Fruit fly (Drosophila melanogaster) whole organism, embryonic: Measurements from ENCODE around the gene sunn.

Experiments used
- Abd-B ChIP-seq: fragments of 200-800 bp; sonication (Bioruptor generic); optimal IDR thresholded peaks from 2 replicates; lab custom pipeline; 2018; ENCODE audit warnings: missing biosample characterization, mild to moderate bottlenecking, missing genetic modification characterization, moderate library complexity
- Antp ChIP-seq: fragments of 200-800 bp; sonication (Bioruptor generic); optimal IDR thresholded peaks from 3 replicates; lab custom pipeline; 2016; ENCODE audit warnings: missing biosample characterization, missing genetic modification characterization
- CG10274 ChIP-seq: fragments of 200-800 bp; sonication (Bioruptor generic); optimal IDR thresholded peaks from 3 replicates; lab custom pipeline; 2017; ENCODE audit warnings: missing biosample characterization, mild to moderate bottlenecking, missing genetic modification characterization
- CG11560 ChIP-seq: fragments of 200-800 bp; sonication (Bioruptor generic); IDR thresholded peaks from 3 replicates; pipeline ENCODE4 v1.3.6; 2022; ENCODE audit warnings: missing biosample characterization, missing genetic modification characterization
- CG11696 ChIP-seq: fragments of 200-800 bp; sonication (Bioruptor generic); IDR thresholded peaks from 2 replicates; pipeline ENCODE4 v1.3.6; 2022; ENCODE audit warnings: missing biosample characterization, missing genetic modification characterization
- CG11723 ChIP-seq: fragments of 200-800 bp; sonication (Bioruptor generic); optimal IDR thresholded peaks from 2 replicates; lab custom pipeline; 2017; ENCODE audit warnings: missing biosample characterization, mild to moderate bottlenecking, missing genetic modification characterization
- CG12769 ChIP-seq: fragments of 200-800 bp; sonication (Bioruptor generic); optimal IDR thresholded peaks from 2 replicates; lab custom pipeline; 2019; ENCODE audit warnings: missing biosample characterization, mild to moderate bottlenecking, missing genetic modification characterization, moderate library complexity
- CG15601 ChIP-seq: fragments of 200-800 bp; sonication (Bioruptor generic); optimal IDR thresholded peaks from 3 replicates; lab custom pipeline; 2019; ENCODE audit warnings: missing biosample characterization, mild to moderate bottlenecking, missing genetic modification characterization, moderate library complexity
- CG16815 ChIP-seq: fragments of 200-800 bp; sonication (Bioruptor generic); optimal IDR thresholded peaks from 3 replicates; lab custom pipeline; 2017; ENCODE audit warnings: missing biosample characterization, mild to moderate bottlenecking, missing genetic modification characterization
- CG17385 ChIP-seq: fragments of 200-800 bp; sonication (Bioruptor generic); optimal IDR thresholded peaks from 3 replicates; lab custom pipeline; 2018; ENCODE audit warnings: missing biosample characterization, mild to moderate bottlenecking, missing genetic modification characterization
- CG18011 ChIP-seq: fragments of 200-800 bp; sonication (Bioruptor generic); optimal IDR thresholded peaks from 2 replicates; lab custom pipeline; 2017; ENCODE audit warnings: missing biosample characterization, missing genetic modification characterization, mild to moderate bottlenecking, moderate library complexity, missing genotype
- CG18476 ChIP-seq: fragments of 200-800 bp; sonication (Bioruptor generic); optimal IDR thresholded peaks from 2 replicates; lab custom pipeline; 2016; ENCODE audit warnings: missing biosample characterization, mild to moderate bottlenecking, missing genetic modification characterization
- CG2875 ChIP-seq: fragments of 200-800 bp; sonication (Bioruptor generic); optimal IDR thresholded peaks from 2 replicates; lab custom pipeline; 2017; ENCODE audit warnings: missing biosample characterization, mild to moderate bottlenecking, missing genetic modification characterization, missing genetic modification reagents
- CG31224 ChIP-seq: fragments of 200-800 bp; sonication (Bioruptor generic); IDR thresholded peaks from 2 replicates; pipeline ENCODE4 v1.3.6; 2022; ENCODE audit warnings: missing biosample characterization, missing genetic modification characterization
- CG3995 ChIP-seq: fragments of 200-800 bp; sonication (Bioruptor generic); optimal IDR thresholded peaks from 3 replicates; lab custom pipeline; 2016; ENCODE audit warnings: missing biosample characterization, missing genetic modification characterization
- CG42726 ChIP-seq: fragments of 200-800 bp; sonication (Bioruptor generic); IDR thresholded peaks from 2 replicates; pipeline ENCODE4 v1.3.6; 2022; ENCODE audit warnings: missing biosample characterization, missing genetic modification characterization; ENCODE audit not compliant: partially characterized antibody
- CG4820 ChIP-seq: fragments of 200-800 bp; sonication (Bioruptor generic); optimal IDR thresholded peaks from 3 replicates; lab custom pipeline; 2016; ENCODE audit warnings: missing biosample characterization, missing genetic modification characterization
- CG4854 ChIP-seq: fragments of 200-800 bp; sonication (Bioruptor generic); optimal IDR thresholded peaks from 2 replicates; lab custom pipeline; 2016; ENCODE audit warnings: missing biosample characterization, missing genetic modification characterization, inconsistent platforms
- CG5180 ChIP-seq: fragments of 200-800 bp; sonication (Bioruptor generic); optimal IDR thresholded peaks from 3 replicates; lab custom pipeline; 2017; ENCODE audit warnings: missing biosample characterization, missing genetic modification characterization, mild to moderate bottlenecking, moderate library complexity, missing genetic modification reagents
- CG6765 ChIP-seq: fragments of 200-800 bp; sonication (Bioruptor generic); optimal IDR thresholded peaks from 3 replicates; lab custom pipeline; 2017; ENCODE audit warnings: missing biosample characterization, mild to moderate bottlenecking, missing genetic modification characterization
- CG7745 ChIP-seq: fragments of 200-800 bp; sonication (Bioruptor generic); optimal IDR thresholded peaks from 2 replicates; lab custom pipeline; 2018; ENCODE audit warnings: missing biosample characterization, mild to moderate bottlenecking, missing genetic modification characterization, moderate library complexity
- CG7786 ChIP-seq: fragments of 200-800 bp; sonication (Bioruptor generic); optimal IDR thresholded peaks from 2 replicates; lab custom pipeline; 2016; ENCODE audit warnings: missing biosample characterization, missing genetic modification characterization
- Camta ChIP-seq: fragments of 200-800 bp; sonication (Bioruptor generic); optimal IDR thresholded peaks from 2 replicates; lab custom pipeline; 2016; ENCODE audit warnings: missing biosample characterization, missing genetic modification characterization
- Chrac-16 ChIP-seq: fragments of 200-800 bp; sonication (Bioruptor generic); optimal IDR thresholded peaks from 3 replicates; lab custom pipeline; 2016; ENCODE audit warnings: missing biosample characterization, missing genetic modification characterization
- D19A ChIP-seq: fragments of 200-800 bp; optimal IDR thresholded peaks from 3 replicates; lab custom pipeline; 2019; ENCODE audit warnings: missing biosample characterization, mild to moderate bottlenecking, missing genetic modification characterization, moderate library complexity
- Dek ChIP-seq: fragments of 200-800 bp; sonication (Bioruptor generic); optimal IDR thresholded peaks from 3 replicates; lab custom pipeline; 2019; ENCODE audit warnings: missing biosample characterization, mild to moderate bottlenecking, missing genetic modification characterization, moderate library complexity
- Ets97D ChIP-seq: fragments of 200-800 bp; sonication (Bioruptor generic); optimal IDR thresholded peaks from 3 replicates; lab custom pipeline; 2016; ENCODE audit warnings: missing biosample characterization, missing genetic modification characterization
- NC2β ChIP-seq: fragments of 200-800 bp; sonication (Bioruptor generic); optimal IDR thresholded peaks from 2 replicates; lab custom pipeline; 2016; ENCODE audit warnings: missing biosample characterization, missing genetic modification characterization
- Nf-YB ChIP-seq: fragments of 200-800 bp; sonication (Bioruptor generic); optimal IDR thresholded peaks from 3 replicates; lab custom pipeline; 2019; ENCODE audit warnings: missing biosample characterization, mild to moderate bottlenecking, missing genetic modification characterization, moderate library complexity
- Usf ChIP-seq: fragments of 200-800 bp; sonication (Bioruptor generic); optimal IDR thresholded peaks from 2 replicates; lab custom pipeline; 2017; ENCODE audit warnings: missing genotype, missing biosample characterization, missing genetic modification characterization
- abd-A ChIP-seq: fragments of 200-800 bp; sonication (Bioruptor generic); optimal IDR thresholded peaks from 3 replicates; lab custom pipeline; 2019; ENCODE audit warnings: missing biosample characterization, mild to moderate bottlenecking, missing genetic modification characterization, moderate library complexity
- ap ChIP-seq: fragments of 200-800 bp; sonication (Bioruptor generic); IDR thresholded peaks from 2 replicates; pipeline ENCODE4 v1.3.6; 2022; ENCODE audit warnings: missing biosample characterization, missing genetic modification characterization
- ara ChIP-seq: fragments of 200-800 bp; sonication (Bioruptor generic); IDR thresholded peaks from 2 replicates; pipeline ENCODE4 v1.3.6; 2022; ENCODE audit warnings: missing biosample characterization, missing genetic modification characterization
- caup ChIP-seq: fragments of 200-800 bp; sonication (Bioruptor generic); optimal IDR thresholded peaks from 3 replicates; lab custom pipeline; 2017; ENCODE audit warnings: missing biosample characterization, mild to moderate bottlenecking, missing genetic modification characterization, moderate library complexity; ENCODE audit not compliant: severe bottlenecking
- corto ChIP-seq: fragments of 200-800 bp; sonication (Bioruptor generic); optimal IDR thresholded peaks from 2 replicates; lab custom pipeline; 2016; ENCODE audit warnings: missing biosample characterization, mild to moderate bottlenecking, missing genetic modification characterization, moderate library complexity
- dm ChIP-seq: fragments of 200-800 bp; sonication (Bioruptor generic); optimal IDR thresholded peaks from 3 replicates; lab custom pipeline; 2016; ENCODE audit warnings: missing biosample characterization, missing genetic modification characterization
- gfzf ChIP-seq: fragments of 200-800 bp; sonication (Bioruptor generic); optimal IDR thresholded peaks from 2 replicates; lab custom pipeline; 2016; ENCODE audit warnings: missing biosample characterization, mild to moderate bottlenecking, missing genetic modification characterization, moderate library complexity
- ind ChIP-seq: fragments of 200-800 bp; sonication (Bioruptor generic); optimal IDR thresholded peaks from 3 replicates; lab custom pipeline; 2016; ENCODE audit warnings: missing biosample characterization, missing genetic modification characterization
- ken ChIP-seq: fragments of 200-800 bp; sonication (Bioruptor generic); IDR thresholded peaks from 3 replicates; pipeline ENCODE4 v1.3.6; 2022; ENCODE audit warnings: missing biosample characterization, missing genetic modification characterization
- mirr ChIP-seq: fragments of 200-800 bp; sonication (Bioruptor generic); optimal IDR thresholded peaks from 3 replicates; lab custom pipeline; 2018; ENCODE audit warnings: missing biosample characterization, mild to moderate bottlenecking, missing genetic modification characterization
- nmo ChIP-seq: fragments of 200-800 bp; sonication (Bioruptor generic); optimal IDR thresholded peaks from 2 replicates; lab custom pipeline; 2018; ENCODE audit warnings: missing biosample characterization, mild to moderate bottlenecking, missing genetic modification characterization, moderate library complexity
- pan ChIP-seq, 4 experiments: fragments of >200 bp in 3 of 4; fragments of 200-800 bp in 1 of 4; sonication (Bioruptor generic) in 1 of 4; optimal IDR thresholded peaks in 3 of 4; IDR thresholded peaks in 1 of 4; 2 replicates each; pipeline versions ENCODE4 v1.3.6 to Lab custom; 2017 to 2022; ENCODE audit warnings: missing biosample characterization in 2 of 4, missing genetic modification characterization in 2 of 4, mixed read lengths in 1 of 4
- peb ChIP-seq: fragments of 200-800 bp; sonication (Bioruptor generic); IDR thresholded peaks from 2 replicates; pipeline ENCODE4 v1.3.6; 2022; ENCODE audit warnings: missing biosample characterization, missing genetic modification characterization
- pnt ChIP-seq: fragments of 200-800 bp; sonication (Bioruptor generic); optimal IDR thresholded peaks from 3 replicates; lab custom pipeline; 2016; ENCODE audit warnings: missing biosample characterization, missing genetic modification characterization
- slbo ChIP-seq: fragments of 200-800 bp; sonication (Bioruptor generic); IDR thresholded peaks from 2 replicates; pipeline ENCODE4 v1.3.6; 2022; ENCODE audit warnings: missing biosample characterization, missing genetic modification characterization
- slou ChIP-seq: fragments of 200-800 bp; sonication (Bioruptor generic); optimal IDR thresholded peaks from 3 replicates; lab custom pipeline; 2016; ENCODE audit warnings: missing biosample characterization, missing genetic modification characterization
- slp2 ChIP-seq: fragments of 200-800 bp; sonication (Bioruptor generic); optimal IDR thresholded peaks from 2 replicates; lab custom pipeline; 2016; ENCODE audit warnings: missing biosample characterization, missing genetic modification characterization
- sob ChIP-seq: fragments of 200-800 bp; sonication (Bioruptor generic); IDR thresholded peaks from 2 replicates; pipeline ENCODE4 v1.3.6; 2022; ENCODE audit warnings: missing biosample characterization, missing genetic modification characterization
- trh ChIP-seq: fragments of 200-800 bp; sonication (Bioruptor generic); optimal IDR thresholded peaks from 2 replicates; lab custom pipeline; 2016; ENCODE audit warnings: missing biosample characterization, missing genetic modification characterization

Gene sunn

dm6 chr3L:11683819-11684521 is 44.2 kb upstream of the sunn start, which contains the start of gene Sugb (continued):
- TF ChIP-seq CG18011 (GFP tag; lab: Kevin White, UChicago) (peak; percentile 30), ara (GFP tag; lab: Robert Waterston, UW) (no peak), pnt (GFP tag; lab: Kevin White, UChicago) (peak; percentile 34), ind (GFP tag; lab: Kevin White, UChicago) (peak; percentile 1), Ets97D (peak; percentile 54), sob (GFP tag; lab: Robert Waterston, UW) (peak; percentile 79), CG42726 (GFP tag; lab: Robert Waterston, UW) (no peak), CG16815 (GFP tag; lab: Kevin White, UChicago) (no peak), CG15601 (peak; percentile 8), slp2 (GFP tag; lab: Kevin White, UChicago) (no peak), Chrac-16 (GFP tag; lab: Kevin White, UChicago) (peak; percentile 41), CG11723 (GFP tag; lab: Kevin White, UChicago) (peak; percentile 61), NC2β (GFP tag; lab: Kevin White, UChicago) (no peak), mirr (peak; percentile 61), CG18476 (GFP tag; lab: Kevin White, UChicago) (no peak), slbo (GFP tag; lab: Robert Waterston, UW) (peak; percentile 80), Camta (GFP tag; lab: Kevin White, UChicago) (peak; percentile 7), Usf (no peak), CG10274 (GFP tag; lab: Kevin White, UChicago) (no peak), caup (peak; percentile 66), nmo (GFP tag; lab: Kevin White, UChicago) (peak; percentile 52), Abd-B (GFP tag; lab: Kevin White, UChicago) (peak; percentile 60), CG11560 (tag; lab: Robert Waterston, UW) (no peak), ap (GFP tag; lab: Robert Waterston, UW) (no peak), ken (GFP tag; lab: Robert Waterston, UW) (0 out of 3 replicates have a peak, but pooled peaks have one; percentile 20), peb (GFP tag; lab: Robert Waterston, UW) (no peak), CG5180 (GFP tag; lab: Kevin White, UChicago) (peak; percentile 86), CG3995 (GFP tag; lab: Kevin White, UChicago) (no peak), corto (GFP tag; lab: Kevin White, UChicago) (peak; percentile 57), CG31224 (GFP tag; lab: Robert Waterston, UW) (no peak), slou (no peak), abd-A (peak; percentile 78), CG17385 (GFP tag; lab: Kevin White, UChicago) (peak; percentile 61), Nf-YB (peak; percentile 57), dm (GFP tag; lab: Kevin White, UChicago) (peak; percentile 39), CG2875 (no peak), gfzf (GFP tag; lab: Kevin White, UChicago) (no peak), pan (optimal IDR thresholded peaks at IDR 0.05; lab: Kevin White, UChicago) (no peak), pan (GFP tag; optimal IDR thresholded peaks at IDR 0.05 in 1 of 2, IDR thresholded peaks at IDR 0.05 in 1 of 2) (peak in 1 of 2 experiments; percentile 53), CG12769 (tag; lab: Kevin White, UChicago) (peak; percentile 8), CG11696 (GFP tag; lab: Robert Waterston, UW) (no peak), D19A (tag; lab: Kevin White, UChicago) (peak; percentile 19), Antp (GFP tag; lab: Kevin White, UChicago) (peak; percentile 41), Dek (tag; lab: Kevin White, UChicago) (peak; percentile 57), trh (GFP tag; lab: Kevin White, UChicago) (no peak), CG7745 (tag; lab: Kevin White, UChicago) (no peak), CG7786 (GFP tag; lab: Kevin White, UChicago) (peak; percentile 65), CG4854 (no peak), CG6765 (GFP tag; lab: Kevin White, UChicago) (peak; percentile 63), CG4820 (GFP tag; lab: Kevin White, UChicago) (no peak)
